Fruit fly (Drosophila melanogaster) S2 (cell line): ENCODE measurements around the gene CG6321.

Experiments
- CG8478 ChIP-seq: fragments of >200 bp; optimal IDR thresholded peaks from 2 replicates; lab custom pipeline; 2018
- CTCF ChIP-seq, 2 experiments: fragments of >200 bp; optimal IDR thresholded peaks; 2 replicates each; lab custom pipeline; 2018

DNA sequence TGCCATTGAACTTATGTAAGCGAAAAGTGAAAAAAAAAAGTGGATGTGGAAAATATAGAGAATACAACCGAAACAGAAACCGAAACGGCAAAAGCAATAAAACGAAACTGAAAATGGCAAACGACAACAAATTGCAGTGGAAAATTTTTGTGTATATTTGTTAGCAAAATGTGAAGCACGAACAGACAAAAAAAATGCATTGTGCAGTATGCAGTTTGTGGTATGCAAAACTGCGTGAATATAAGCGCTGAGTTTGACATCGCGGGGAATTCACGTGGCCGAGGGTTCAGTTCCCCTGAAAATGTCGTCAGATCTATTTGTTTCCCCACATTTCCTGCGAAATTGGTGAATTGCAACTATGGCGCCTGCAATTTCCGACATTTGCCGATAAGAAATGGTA, 17.4 kb downstream of the CG6321 start:
- TF ChIP-seq CG8478 (lab: Kevin White, UChicago) (no peak), CTCF (optimal IDR thresholded peaks at IDR 0.05; lab: Kevin White, UChicago) (no peak)
